Worm (Caenorhabditis elegans): ENCODE results near the gene F36D3.4.

DNA sequence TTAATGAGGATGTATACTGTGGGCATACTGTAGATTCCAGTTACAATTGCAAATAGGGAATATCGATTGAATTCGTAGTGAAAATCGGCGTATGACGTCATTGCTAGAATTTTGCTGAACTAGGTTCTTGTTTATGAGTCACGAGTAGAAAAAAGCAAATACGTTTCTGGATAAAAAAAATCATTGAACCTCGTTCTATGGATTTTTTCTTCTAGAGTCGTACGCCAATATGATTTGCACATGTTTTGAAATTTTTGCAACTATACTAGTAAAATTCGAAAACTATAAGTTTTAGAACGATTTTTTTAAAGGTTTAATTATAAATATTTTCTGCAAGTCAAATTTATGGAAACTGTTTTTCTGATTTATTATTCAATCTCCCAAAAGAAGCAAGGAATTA, 49.7 kb downstream of the F36D3.4 start, which contains the start of gene sru-44:
- no peak for TF ChIP-seq cey-2 (tag; optimal IDR thresholded peaks at IDR 0.05; ENCODE audit: borderline replicate concordance, insufficient read depth)
- TF ChIP-seq unc-62 (GFP tag; optimal IDR thresholded peaks at IDR 0.05 in 1 of 2): peak in 1 of 2 experiments; percentile 28
- no peak for TF ChIP-seq unc-62 (tag; optimal IDR thresholded peaks at IDR 0.05)
- TF ChIP-seq F49E8.2 (tag; optimal IDR thresholded peaks at IDR 0.05; ENCODE audit: borderline replicate concordance): no peak
- TF ChIP-seq dpl-1 (GFP tag; optimal IDR thresholded peaks at IDR 0.05): no peak
- TF ChIP-seq dmd-9 (GFP tag; IDR thresholded peaks at IDR 0.05): no peak
- TF ChIP-seq ama-1 (optimal IDR thresholded peaks at IDR 0.05): no peak
- TF ChIP-seq hlh-11 (tag; optimal IDR thresholded peaks at IDR 0.05): no peak
- TF ChIP-seq spr-3 (GFP tag; optimal IDR thresholded peaks at IDR 0.05): no peak
- no peak for TF ChIP-seq php-3 (GFP tag; IDR thresholded peaks at IDR 0.05)
- no peak for TF ChIP-seq ztf-11 (tag; optimal IDR thresholded peaks at IDR 0.05)
- no peak for TF ChIP-seq nhr-77 (tag; optimal IDR thresholded peaks at IDR 0.05)
